Worm (Caenorhabditis elegans): ENCODE measurements around the gene clec-266.

ce11 chrX:6663780-6664437, 41.2 kb upstream of the clec-266 start:
- TF ChIP-seq nhr-12 (tag; optimal IDR thresholded peaks at IDR 0.05) (no peak), mep-1 (tag; optimal IDR thresholded peaks at IDR 0.05) (no peak), ceh-8 (GFP tag; optimal IDR thresholded peaks at IDR 0.05) (no peak), ama-1 (optimal IDR thresholded peaks at IDR 0.05) (no peak), ceh-82 (tag; optimal IDR thresholded peaks at IDR 0.05) (no peak), pqm-1 (tag; optimal IDR thresholded peaks at IDR 0.05) (no peak)

All from whole organism, L1 larva.